Fruit fly (Drosophila melanogaster) whole organism: ENCODE measurements around the gene unc.

Source experiments
- CG8478 ChIP-seq: fragments of >200 bp; optimal IDR thresholded peaks from 2 replicates; lab custom pipeline; 2018; ENCODE audit warnings: inconsistent platforms
- Dll ChIP-seq: fragments of >200 bp; optimal IDR thresholded peaks from 2 replicates; lab custom pipeline; 2017
- psq ChIP-seq: fragments of >200 bp; optimal IDR thresholded peaks from 2 replicates; lab custom pipeline; 2017
- usp ChIP-seq: fragments of >200 bp; optimal IDR thresholded peaks from 2 replicates; lab custom pipeline; 2017; ENCODE audit warnings: missing biosample characterization, missing genetic modification characterization, mixed read lengths

dm6 chrX:21071693-21072357 is 44.9 kb downstream of the unc start:
- TF ChIP-seq usp (GFP tag; lab: Kevin White, UChicago) (no peak), psq (no peak), CG8478 (no peak), Dll (lab: Kevin White, UChicago) (no peak)
